Fruit fly (Drosophila melanogaster) ovary, adult (tissue): ENCODE measurements around the gene CG34328.

Experiments used
- CG17801 ChIP-seq: fragments of 200-800 bp; optimal IDR thresholded peaks from 2 replicates; lab custom pipeline; 2019; ENCODE audit warnings: missing biosample characterization, mild to moderate bottlenecking, missing genetic modification characterization, moderate library complexity; ENCODE audit not compliant: partially characterized antibody

CG34328 gene

DNA sequence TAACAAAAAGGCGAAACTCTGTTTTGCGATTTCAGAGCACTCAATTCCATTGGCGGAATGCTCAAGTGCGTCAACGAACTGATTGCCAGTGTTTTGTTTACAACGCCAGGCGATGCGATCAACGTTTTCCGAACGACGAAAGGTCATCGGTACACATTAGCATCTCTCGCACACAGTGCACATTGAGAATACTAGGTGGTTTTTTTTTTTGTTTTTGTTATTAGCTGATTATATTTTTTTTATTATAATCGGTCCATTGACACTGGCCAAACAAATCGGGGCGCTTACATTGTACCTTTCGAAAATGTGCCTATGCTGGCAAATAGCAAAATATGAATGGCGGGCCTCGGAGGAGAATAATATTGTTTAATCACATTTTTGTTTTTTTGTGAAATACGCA lies 4.7 kb downstream of the CG34328 start:
- no peak for TF ChIP-seq CG17801 (GFP tag; lab: Kevin White, UChicago)

DNA sequence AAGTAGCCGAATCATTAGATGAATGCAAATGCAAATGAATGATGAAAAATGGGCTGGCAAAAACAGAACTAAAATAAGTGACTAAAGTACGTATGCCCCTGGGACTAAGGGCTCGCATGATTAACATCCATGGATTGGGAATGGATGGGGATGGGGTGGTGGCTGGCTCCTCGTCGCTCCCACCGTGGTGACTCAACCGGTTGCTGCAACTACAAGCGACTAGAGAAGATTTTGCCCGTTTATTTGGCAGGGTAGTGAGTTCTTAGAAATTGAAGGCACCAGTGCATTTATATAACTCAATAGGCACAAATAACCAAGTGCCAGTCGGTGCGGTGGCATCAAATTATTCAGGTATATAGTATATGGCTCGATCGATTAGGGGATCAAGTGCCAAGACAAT lies 13.1 kb downstream of the CG34328 start, which contains the start of gene Tsf1:
Gene Tsf1 (plus strand): TSS at position 301 of the 400 bp plus-strand sequence.
- no peak for TF ChIP-seq CG17801 (GFP tag; lab: Kevin White, UChicago)

DNA sequence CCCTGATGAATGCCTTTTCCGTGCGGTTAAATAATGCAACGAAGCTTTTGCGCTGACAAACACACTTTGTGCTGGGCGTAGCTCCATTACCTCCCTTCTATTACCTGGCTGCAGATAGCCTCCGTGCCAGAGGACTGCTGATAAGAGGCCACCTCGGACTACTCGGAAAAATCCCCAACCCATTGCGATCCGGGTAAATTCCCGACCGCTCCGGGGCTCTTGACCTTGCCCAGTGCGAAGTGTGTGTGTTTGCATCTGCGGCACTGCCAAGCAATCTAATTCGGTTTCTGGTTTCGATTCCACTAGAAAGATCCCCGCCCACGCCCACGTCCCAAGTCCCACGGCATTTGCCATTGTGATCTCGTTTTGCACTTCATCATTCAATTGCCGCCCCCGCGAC lies 14.1 kb downstream of the CG34328 start:
- TF ChIP-seq CG17801 (GFP tag; lab: Kevin White, UChicago): no peak

DNA sequence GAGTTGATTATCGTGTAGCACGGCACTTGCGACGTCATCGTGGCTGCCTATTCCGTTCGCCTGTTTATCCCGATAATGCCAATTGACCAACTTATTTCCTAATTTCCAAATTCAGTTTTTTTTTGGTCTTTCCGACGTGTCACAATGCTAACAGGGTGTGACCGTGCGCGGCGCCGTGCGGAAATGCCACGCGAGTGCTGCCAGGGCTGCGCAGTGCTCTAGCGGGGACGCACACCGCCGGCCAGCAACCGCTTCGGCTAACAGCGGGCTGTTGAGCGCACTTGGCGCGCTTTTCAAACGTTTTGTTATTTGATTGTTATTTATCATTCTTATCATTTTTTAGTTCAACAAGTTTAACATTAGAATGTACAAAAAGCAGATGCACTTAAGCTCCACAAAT lies 14.8 kb downstream of the CG34328 start, which contains the start of gene betaCOP:
Gene betaCOP (minus strand): TSS at position 187 of the 400 bp plus-strand sequence.
- TF ChIP-seq CG17801 (GFP tag; lab: Kevin White, UChicago): no peak

DNA sequence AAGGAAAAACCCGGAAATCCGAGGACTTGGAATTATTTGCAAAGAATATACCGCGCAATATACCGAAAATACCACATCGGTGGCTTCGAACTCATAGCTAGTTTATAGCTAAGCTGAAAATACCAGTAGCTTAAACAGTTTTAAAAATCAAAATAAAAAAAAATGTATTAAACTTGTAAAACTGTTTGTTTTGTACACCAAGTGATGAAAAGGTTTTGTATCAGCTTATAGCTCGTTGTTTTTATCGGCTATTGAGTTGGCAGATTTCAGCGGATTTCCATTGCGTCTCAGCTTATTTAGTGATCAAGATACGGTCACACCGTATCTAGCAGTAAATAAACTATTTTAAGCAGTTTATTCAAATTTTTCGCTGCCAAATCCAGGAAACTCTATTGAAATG lies 20.1 kb downstream of the CG34328 start, which contains the start of the genes por and CG6179:
Gene por (minus strand): TSS at position 64 of the 400 bp plus-strand sequence.
Gene CG6179 (plus strand): TSS at position 292 of the 400 bp plus-strand sequence.
- no peak for TF ChIP-seq CG17801 (GFP tag; lab: Kevin White, UChicago)

DNA sequence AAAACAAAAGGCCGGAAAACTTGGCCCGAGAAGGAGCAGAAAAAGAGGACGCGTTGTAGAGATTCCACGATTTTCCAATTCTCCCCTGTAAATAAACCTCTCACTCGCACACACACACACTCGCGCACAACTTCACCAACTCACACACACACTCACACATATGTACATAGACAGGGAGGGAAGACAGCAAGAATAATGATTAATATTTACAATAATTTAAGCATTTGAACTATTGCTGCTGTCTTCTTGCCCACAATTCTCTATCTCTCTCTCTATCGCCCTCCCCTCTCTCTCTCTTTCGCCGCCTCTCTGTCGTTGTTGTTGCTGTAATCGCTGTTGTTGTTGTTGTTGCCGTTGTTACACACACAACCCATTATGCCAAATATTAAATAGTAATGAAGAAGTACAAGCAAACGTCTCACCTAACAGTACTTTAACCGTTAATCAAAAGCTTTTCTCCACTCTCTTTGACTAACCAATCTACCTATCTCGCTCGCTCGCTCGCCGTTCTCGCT lies 25.4 kb downstream of the CG34328 start:
- no peak for TF ChIP-seq CG17801 (GFP tag; lab: Kevin White, UChicago)

DNA sequence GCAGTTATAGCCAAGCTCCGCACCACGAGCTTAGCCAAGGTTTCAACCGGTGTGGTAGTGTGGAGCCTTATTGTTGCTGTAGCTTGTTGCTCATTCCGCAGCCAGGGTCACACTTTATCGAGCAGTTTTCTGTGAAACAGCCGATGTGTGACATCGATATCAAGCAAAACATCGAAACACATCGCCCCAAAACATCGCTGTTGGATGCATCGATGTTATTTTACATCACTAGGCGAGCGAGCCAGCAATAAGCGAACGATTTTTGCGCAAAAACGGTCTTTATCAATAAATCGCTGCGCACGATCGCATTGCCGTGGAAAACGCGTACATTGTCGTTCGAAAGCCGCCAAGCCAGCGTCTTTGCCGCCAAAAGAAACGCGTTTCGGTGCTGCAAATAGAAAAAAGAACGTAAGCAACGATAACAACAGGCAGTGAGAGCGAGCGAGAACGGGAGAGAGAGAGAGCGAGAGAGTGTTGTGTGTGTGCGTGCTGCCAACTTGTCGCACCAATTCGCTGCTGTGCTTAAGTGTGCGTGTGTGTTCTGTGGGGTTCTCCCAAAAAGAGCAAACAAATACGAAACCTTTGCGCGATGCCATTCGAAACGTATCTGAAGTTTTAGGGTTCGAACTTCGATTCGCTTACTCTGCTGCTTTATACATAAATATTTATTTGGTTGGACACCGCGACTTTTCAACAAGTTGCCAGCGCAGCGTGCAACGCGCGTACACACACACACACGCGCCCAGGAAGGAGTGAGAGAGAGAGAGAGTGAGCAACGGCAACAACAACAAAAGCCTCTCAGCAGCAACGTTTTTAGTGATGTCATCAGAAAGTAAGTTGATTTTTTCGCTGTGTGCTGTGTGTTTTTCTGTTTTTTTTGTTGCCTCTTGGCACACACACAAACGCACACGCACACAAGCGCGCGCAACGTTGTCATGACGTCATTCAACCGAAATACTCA lies 28.8 kb downstream of the CG34328 start:
- peak; percentile 79 for TF ChIP-seq CG17801 (GFP tag; lab: Kevin White, UChicago)

DNA sequence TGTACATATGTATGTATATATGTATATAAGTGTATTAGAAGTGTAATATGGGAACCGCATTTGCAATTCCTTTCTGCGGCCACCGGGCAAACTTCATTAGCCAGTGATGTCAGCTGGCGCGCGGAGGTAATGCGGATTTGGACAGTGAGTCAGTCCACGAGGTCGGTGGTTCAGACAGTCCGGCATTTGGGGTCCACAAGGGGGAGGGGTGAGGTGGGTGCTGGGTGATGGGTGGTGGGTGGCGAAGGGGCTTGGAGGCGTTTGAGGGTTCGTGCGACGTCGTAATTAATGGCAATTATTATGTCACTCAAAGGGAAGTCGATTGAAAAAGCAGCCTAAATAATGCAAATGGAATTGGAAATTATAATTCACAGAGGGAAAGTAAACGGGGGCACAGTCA lies 30.1 kb downstream of the CG34328 start:
- TF ChIP-seq CG17801 (GFP tag; lab: Kevin White, UChicago): no peak

DNA sequence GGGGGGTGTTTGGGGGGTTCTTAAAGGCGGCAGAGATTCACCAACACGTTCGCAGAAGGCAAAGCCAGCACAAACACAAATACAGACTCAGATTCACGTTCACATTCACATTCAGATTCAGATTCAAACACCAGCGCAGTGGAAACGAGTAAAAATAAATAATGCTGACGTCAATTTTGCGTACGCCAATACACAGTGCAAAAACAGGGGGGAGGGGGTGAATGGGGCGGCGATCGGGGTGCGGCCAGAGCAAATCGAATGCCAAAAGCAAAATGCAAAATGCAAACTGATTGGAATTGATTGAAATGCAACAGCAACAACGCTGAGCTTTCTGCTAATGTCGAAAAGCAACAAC lies 31.2 kb downstream of the CG34328 start:
- TF ChIP-seq CG17801 (GFP tag; lab: Kevin White, UChicago): peak; percentile 30

DNA sequence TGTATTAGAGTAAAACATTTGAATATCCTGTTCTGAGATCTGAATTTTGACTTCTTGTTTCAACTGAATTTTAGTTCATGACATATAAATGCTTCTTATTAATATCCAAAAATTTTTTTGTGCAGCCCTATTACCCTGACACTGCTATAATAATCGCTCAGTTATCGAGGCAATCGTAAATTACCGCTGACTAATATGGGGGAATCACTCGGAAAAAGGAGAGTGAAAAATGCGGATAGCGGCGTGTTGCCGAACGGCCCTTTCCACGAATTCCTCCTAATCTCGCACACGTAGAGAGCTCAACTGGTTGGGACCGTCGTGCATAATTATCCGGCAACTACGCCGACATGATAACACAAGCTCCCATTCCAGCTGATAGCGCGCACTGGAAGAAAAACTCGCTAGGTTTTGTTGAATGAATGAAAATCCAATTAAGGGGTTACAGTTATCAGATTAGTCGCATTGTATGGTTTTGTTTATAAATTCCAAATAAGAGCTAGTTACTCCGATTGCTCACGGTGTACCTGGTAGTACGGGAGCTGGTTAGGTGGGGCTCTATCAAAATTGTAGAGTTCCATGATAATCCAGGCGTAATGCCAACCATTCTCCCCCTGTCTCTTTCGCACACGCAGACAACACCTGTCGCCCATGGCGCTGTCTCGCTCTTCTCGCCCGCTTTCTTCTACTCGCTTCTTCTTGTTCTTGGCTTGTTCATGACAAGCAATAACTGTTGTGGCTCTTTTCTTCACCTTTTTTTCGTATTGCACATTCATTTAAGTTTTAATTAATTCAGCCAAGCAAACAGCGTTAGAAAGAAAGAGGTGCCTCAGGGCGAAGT lies 31.8 kb downstream of the CG34328 start:
- no peak for TF ChIP-seq CG17801 (GFP tag; lab: Kevin White, UChicago)

DNA sequence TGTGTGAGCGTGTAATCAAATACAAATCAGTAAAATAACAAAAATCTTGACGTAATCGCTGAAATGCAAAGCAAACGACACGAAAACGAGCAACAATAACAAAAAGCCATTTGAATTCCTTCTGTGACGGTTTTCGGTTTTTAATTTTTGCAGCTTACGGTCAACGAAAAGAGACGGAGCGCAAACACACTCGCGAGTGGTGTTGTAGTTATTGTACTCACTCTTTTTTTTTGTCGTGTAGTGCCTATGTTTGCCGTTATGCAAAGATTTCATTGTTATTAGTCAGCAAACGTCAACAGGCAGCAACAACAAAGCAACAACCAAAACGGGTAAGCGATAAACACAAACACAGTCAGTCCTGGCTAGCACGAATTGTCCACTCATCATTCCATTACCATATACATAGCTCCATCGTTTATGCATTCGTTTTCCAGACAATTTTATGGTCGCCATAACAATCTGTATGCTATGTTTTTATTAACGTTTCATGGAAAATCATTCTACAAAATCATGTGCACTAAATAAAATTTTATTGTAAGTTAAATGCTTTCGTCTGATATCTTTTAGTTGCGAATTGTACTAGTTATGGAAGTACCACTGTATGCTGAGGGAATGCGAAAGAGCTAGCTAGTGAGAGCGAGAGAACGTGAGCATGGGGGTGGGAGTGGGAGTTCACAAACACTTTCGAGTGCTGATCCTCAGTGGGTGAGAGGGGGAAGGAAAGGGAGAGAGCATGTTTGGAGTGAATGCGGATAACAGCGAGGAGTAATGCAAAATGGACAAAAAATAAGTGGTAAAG lies 32.8 kb downstream of the CG34328 start:
- TF ChIP-seq CG17801 (GFP tag; lab: Kevin White, UChicago): peak; percentile 94

DNA sequence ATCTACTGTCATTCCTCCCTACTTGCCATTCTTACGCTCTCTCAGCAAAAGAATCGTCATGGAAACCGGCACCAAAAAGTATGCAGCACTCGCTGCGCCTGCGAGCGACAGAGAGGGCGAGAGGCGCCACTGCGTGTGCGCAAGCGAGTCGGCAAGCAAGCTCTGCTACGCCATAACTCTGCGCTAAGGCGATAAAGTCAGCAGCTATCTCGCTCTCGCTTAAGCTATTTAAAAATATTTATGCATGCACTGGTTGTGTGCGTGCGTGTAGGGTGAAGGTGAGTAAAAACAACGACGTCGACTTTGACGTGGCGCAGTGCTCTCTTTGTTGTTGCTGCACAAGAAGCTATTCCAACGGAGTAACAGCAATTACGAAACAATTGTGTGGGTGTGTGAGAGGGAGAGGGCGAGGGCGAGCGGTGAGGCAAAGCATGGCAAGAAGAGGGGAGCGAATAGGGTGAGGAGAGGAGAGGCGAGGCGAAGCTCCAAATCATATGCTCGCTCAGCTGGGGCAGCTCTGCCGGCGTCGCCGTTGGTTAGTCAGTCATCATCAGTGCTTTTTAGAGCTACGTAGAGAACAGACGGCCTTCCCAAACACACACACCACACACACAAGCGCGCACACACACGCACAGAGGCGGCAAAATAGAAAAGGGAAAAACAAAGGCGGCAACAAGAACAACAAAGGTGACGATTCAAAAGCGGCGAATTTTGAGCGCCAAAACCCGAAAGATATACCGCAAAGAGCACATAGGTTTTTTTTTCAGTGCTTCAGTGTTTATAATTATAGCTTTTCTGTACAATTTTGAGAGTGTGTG lies 33.6 kb downstream of the CG34328 start, which contains the start of gene CrebB:
Gene CrebB (plus strand): TSS at position 325 of the 818 bp plus-strand sequence.
- no peak for TF ChIP-seq CG17801 (GFP tag; lab: Kevin White, UChicago)

DNA sequence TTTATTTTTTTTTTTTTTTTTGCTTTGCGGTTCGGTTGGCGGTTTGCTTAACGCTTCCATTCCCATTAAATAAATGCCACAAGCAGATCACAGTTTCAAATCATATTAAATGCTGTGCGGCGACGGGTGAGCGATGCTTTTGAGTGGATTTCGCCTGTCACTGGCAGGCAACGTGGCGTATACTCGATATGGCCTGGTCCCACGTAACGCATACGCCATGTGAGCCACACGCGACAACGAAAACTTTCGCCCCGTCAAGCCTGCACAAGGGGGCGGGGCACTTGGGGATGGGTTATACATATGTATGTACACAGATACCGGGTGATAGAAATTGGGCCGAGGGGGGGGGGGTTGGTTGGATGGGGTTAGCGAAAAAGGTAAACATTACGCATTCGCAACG lies 34.9 kb downstream of the CG34328 start:
- TF ChIP-seq CG17801 (GFP tag; lab: Kevin White, UChicago): no peak
